5 fruit fly cellular contexts compared by ENCODE assay signal in the genomic region with DNA sequence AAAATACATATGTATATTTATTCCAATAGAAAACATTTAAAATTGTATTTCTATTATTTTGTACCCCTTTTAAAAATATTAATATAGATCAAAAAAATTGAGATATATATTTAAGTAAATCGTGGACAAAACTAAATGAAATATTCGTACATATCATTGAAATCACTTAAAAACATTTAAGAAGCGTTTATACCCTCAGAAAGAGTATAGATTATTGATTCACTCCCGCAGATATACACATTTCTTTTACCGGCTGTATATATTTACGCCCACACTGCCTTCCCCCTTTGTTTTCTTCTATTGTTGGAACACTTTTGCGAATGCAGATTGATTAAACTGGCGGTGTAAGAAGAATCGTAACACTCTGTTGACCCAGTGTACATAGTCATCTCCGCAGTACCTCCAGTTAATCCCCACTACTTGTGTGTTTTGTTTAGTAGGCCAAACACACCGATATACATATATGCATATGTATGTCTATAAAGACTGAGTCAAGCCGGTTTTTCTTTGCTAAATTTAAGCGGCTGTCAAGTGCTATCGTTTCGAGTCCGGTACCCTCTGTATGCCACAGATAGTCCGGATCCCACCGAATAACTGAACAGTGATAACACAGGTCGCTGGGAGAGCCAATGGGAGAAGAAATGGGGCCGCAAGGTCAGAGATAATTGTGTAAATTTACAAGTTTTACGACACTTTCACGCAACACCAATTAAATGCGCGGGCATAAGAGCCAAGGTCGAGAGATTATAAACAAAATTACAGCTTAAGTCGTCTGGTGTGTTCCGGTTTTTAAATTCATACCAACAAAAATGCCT.
TF ChIP-seq lines count a peak whose summit lies in the region.

No protein-coding gene starts in this region.

- TF ChIP-seq CTCF in whole organism, embryonic (GFP tag; optimal IDR thresholded peaks at IDR 0.05; lab: Kevin White, UChicago): no peak

TF ChIP-seq in whole organism, adult, 20 proteins besides CTCF, POLR2A, EP300 and RAD21 (continues in another document):
- no peak for TF ChIP-seq Clk (GFP tag; optimal IDR thresholded peaks at IDR 0.05; lab: Kevin White, UChicago)
- peak; percentile 76 for TF ChIP-seq CG7101 (tag; optimal IDR thresholded peaks at IDR 0.05; lab: Kevin White, UChicago)
- no peak for TF ChIP-seq bab1 (GFP tag; optimal IDR thresholded peaks at IDR 0.05; lab: Kevin White, UChicago)
- TF ChIP-seq pad (GFP tag; optimal IDR thresholded peaks at IDR 0.05; lab: Kevin White, UChicago): peak; percentile 50
- peak; percentile 46 for TF ChIP-seq toe (GFP tag; optimal IDR thresholded peaks at IDR 0.05; lab: Kevin White, UChicago)
- peak; percentile 53 for TF ChIP-seq ovo (GFP tag; optimal IDR thresholded peaks at IDR 0.05; lab: Kevin White, UChicago)
- peak; percentile 17 for TF ChIP-seq CG5204 (GFP tag; optimal IDR thresholded peaks at IDR 0.05; lab: Kevin White, UChicago)
- TF ChIP-seq CG33017 (tag; optimal IDR thresholded peaks at IDR 0.05; lab: Kevin White, UChicago): peak; percentile 84
- TF ChIP-seq CG12768 (GFP tag; optimal IDR thresholded peaks at IDR 0.05; lab: Kevin White, UChicago): peak; percentile 32
- peak; percentile 50 for TF ChIP-seq kay (GFP tag; lab: Kevin White, UChicago; ENCODE audit: borderline replicate concordance)
- peak; percentile 63 for TF ChIP-seq Mnt (GFP tag; optimal IDR thresholded peaks at IDR 0.05; lab: Kevin White, UChicago)
- TF ChIP-seq Hr96 (GFP tag; optimal IDR thresholded peaks at IDR 0.05; lab: Kevin White, UChicago): peak; percentile 19
- peak; percentile 12 for TF ChIP-seq CG1620 (GFP tag; optimal IDR thresholded peaks at IDR 0.05; lab: Kevin White, UChicago)
- TF ChIP-seq cnc (optimal IDR thresholded peaks at IDR 0.05; lab: Kevin White, UChicago): no peak
- peak; percentile 87 for TF ChIP-seq Crg-1 (GFP tag; optimal IDR thresholded peaks at IDR 0.05; lab: Kevin White, UChicago)
- no peak for TF ChIP-seq CG7045 (GFP tag; optimal IDR thresholded peaks at IDR 0.05; lab: Kevin White, UChicago)

TF ChIP-seq in whole organism, embryonic, 481 proteins besides CTCF, POLR2A, EP300 and RAD21 (continues in another document):
- TF ChIP-seq CG15073 (GFP tag; optimal IDR thresholded peaks at IDR 0.05; lab: Kevin White, UChicago) (no peak), CG15479 (GFP tag; optimal IDR thresholded peaks at IDR 0.05; lab: Kevin White, UChicago) (peak; percentile 5), CG12104 (GFP tag; optimal IDR thresholded peaks at IDR 0.05; lab: Kevin White, UChicago) (no peak), CG3065 (GFP tag; optimal IDR thresholded peaks at IDR 0.05; lab: Kevin White, UChicago) (peak; percentile 22), Ets65A (GFP tag; lab: Kevin White, UChicago) (peak; percentile 47), CG12155 (GFP tag; optimal IDR thresholded peaks at IDR 0.05; lab: Kevin White, UChicago) (no peak), CG10147 (GFP tag; optimal IDR thresholded peaks at IDR 0.05; lab: Kevin White, UChicago) (no peak), chinmo (GFP tag; IDR thresholded peaks at IDR 0.05; lab: Robert Waterston, UW; ENCODE audit: partially characterized antibody) (no peak), z (GFP tag; IDR thresholded peaks at IDR 0.05; lab: Robert Waterston, UW) (no peak), CG11247 (GFP tag; IDR thresholded peaks at IDR 0.05; lab: Robert Waterston, UW) (no peak), CG3407 (GFP tag; optimal IDR thresholded peaks at IDR 0.05; lab: Kevin White, UChicago) (peak; percentile 77), zen (tag; optimal IDR thresholded peaks at IDR 0.05; lab: Kevin White, UChicago) (peak; percentile 25), CG12769 (tag; optimal IDR thresholded peaks at IDR 0.05; lab: Kevin White, UChicago) (peak; percentile 86), ham (GFP tag; IDR thresholded peaks at IDR 0.05; lab: Robert Waterston, UW) (no peak), Hey (tag; optimal IDR thresholded peaks at IDR 0.05; lab: Kevin White, UChicago) (peak; percentile 61), CG1233 (GFP tag; optimal IDR thresholded peaks at IDR 0.05; lab: Kevin White, UChicago) (peak; percentile 69), CG7987 (GFP tag; optimal IDR thresholded peaks at IDR 0.05; lab: Kevin White, UChicago) (peak; percentile 56)

TF ChIP-seq in whole organism, prepupa, 60 proteins besides CTCF, POLR2A, EP300 and RAD21 (continues in another document):
- TF ChIP-seq CG32006 (GFP tag; optimal IDR thresholded peaks at IDR 0.05; lab: Kevin White, UChicago) (peak; percentile 22), achi (GFP tag; optimal IDR thresholded peaks at IDR 0.05; lab: Kevin White, UChicago) (peak; percentile 24), esn (GFP tag; optimal IDR thresholded peaks at IDR 0.05; lab: Kevin White, UChicago) (peak; percentile 10), dsx (GFP tag; optimal IDR thresholded peaks at IDR 0.05; lab: Kevin White, UChicago; ENCODE audit: poor library complexity, severe bottlenecking) (peak; percentile 5), CG10669 (GFP tag; optimal IDR thresholded peaks at IDR 0.05; lab: Kevin White, UChicago) (peak; percentile 16), fd59A (GFP tag; optimal IDR thresholded peaks at IDR 0.05; lab: Kevin White, UChicago) (no peak), Hr4 (GFP tag; optimal IDR thresholded peaks at IDR 0.05; lab: Kevin White, UChicago) (peak; percentile 34), CG3032 (tag; optimal IDR thresholded peaks at IDR 0.05; lab: Kevin White, UChicago) (peak; percentile 49), acj6 (GFP tag; optimal IDR thresholded peaks at IDR 0.05; lab: Kevin White, UChicago) (peak; percentile 38), OdsH (GFP tag; optimal IDR thresholded peaks at IDR 0.05; lab: Kevin White, UChicago) (peak; percentile 1), CG8319 (GFP tag; optimal IDR thresholded peaks at IDR 0.05; lab: Kevin White, UChicago) (no peak), salr (GFP tag; optimal IDR thresholded peaks at IDR 0.05; lab: Kevin White, UChicago) (no peak), net (GFP tag; optimal IDR thresholded peaks at IDR 0.05; lab: Kevin White, UChicago) (peak; percentile 8), CG10631 (GFP tag; optimal IDR thresholded peaks at IDR 0.05; lab: Kevin White, UChicago) (peak; percentile 12), Lpt (GFP tag; optimal IDR thresholded peaks at IDR 0.05; lab: Kevin White, UChicago) (peak; percentile 23), fkh (GFP tag; optimal IDR thresholded peaks at IDR 0.05; lab: Kevin White, UChicago) (peak; percentile 96), CG15336 (GFP tag; IDR thresholded peaks at IDR 0.05; lab: Robert Waterston, UW) (peak; percentile 65)

TF ChIP-seq in whole organism, pupa, 21 proteins besides CTCF, POLR2A, EP300 and RAD21 (continues in another document):
- TF ChIP-seq CG12605 (GFP tag; IDR thresholded peaks at IDR 0.05; lab: Robert Waterston, UW) (0 out of 2 replicates have a peak, but pooled peaks have one; percentile 11), Pif1B (GFP tag; optimal IDR thresholded peaks at IDR 0.05; lab: Kevin White, UChicago) (peak; percentile 40), CG9948 (tag; optimal IDR thresholded peaks at IDR 0.05; lab: Kevin White, UChicago) (peak; percentile 37), EcR (GFP tag; optimal IDR thresholded peaks at IDR 0.05; lab: Kevin White, UChicago) (peak; percentile 69), fd96Ca (GFP tag; IDR thresholded peaks at IDR 0.05; lab: Robert Waterston, UW) (no peak), CG13204 (GFP tag; optimal IDR thresholded peaks at IDR 0.05; lab: Kevin White, UChicago) (no peak), Ets98B (GFP tag; IDR thresholded peaks at IDR 0.05; lab: Robert Waterston, UW) (no peak), Pif1A (GFP tag; optimal IDR thresholded peaks at IDR 0.05; lab: Kevin White, UChicago) (peak; percentile 31), CG32121 (GFP tag; IDR thresholded peaks at IDR 0.05; lab: Robert Waterston, UW) (no peak), CG4496 (GFP tag; IDR thresholded peaks at IDR 0.05; lab: Robert Waterston, UW) (peak; percentile 41; the same call in 2 of the 3 replicates), CG17806 (tag; optimal IDR thresholded peaks at IDR 0.05; lab: Kevin White, UChicago) (peak; percentile 26), CG15710 (tag; optimal IDR thresholded peaks at IDR 0.05; lab: Kevin White, UChicago) (peak; percentile 51), CG34367 (tag; optimal IDR thresholded peaks at IDR 0.05; lab: Kevin White, UChicago) (no peak), D1 (tag; optimal IDR thresholded peaks at IDR 0.05; lab: Kevin White, UChicago) (peak; percentile 49), CG8159 (tag; optimal IDR thresholded peaks at IDR 0.05; lab: Kevin White, UChicago) (peak; percentile 61), CG14655 (GFP tag; optimal IDR thresholded peaks at IDR 0.05; lab: Kevin White, UChicago) (peak; percentile 9), Snoo (tag; optimal IDR thresholded peaks at IDR 0.05; lab: Kevin White, UChicago) (no peak), rn (GFP tag; IDR thresholded peaks at IDR 0.05; lab: Robert Waterston, UW) (no peak)

TF ChIP-seq in whole organism, wandering third instar larva, 38 proteins besides CTCF, POLR2A, EP300 and RAD21 (continues in another document):
- TF ChIP-seq br (GFP tag; optimal IDR thresholded peaks at IDR 0.05; lab: Kevin White, UChicago) (peak; percentile 31), OdsH (GFP tag; optimal IDR thresholded peaks at IDR 0.05; lab: Kevin White, UChicago) (peak; percentile 18), CrebA (GFP tag; optimal IDR thresholded peaks at IDR 0.05; lab: Kevin White, UChicago; ENCODE audit: borderline replicate concordance) (no peak), jim (GFP tag; optimal IDR thresholded peaks at IDR 0.05; lab: Kevin White, UChicago) (no peak), foxo (GFP tag; optimal IDR thresholded peaks at IDR 0.05; lab: Kevin White, UChicago) (peak in 1 of 2 experiments; percentile 41), usp (GFP tag; optimal IDR thresholded peaks at IDR 0.05; lab: Kevin White, UChicago) (no peak), Sp1 (GFP tag; optimal IDR thresholded peaks at IDR 0.05; lab: Kevin White, UChicago) (peak; percentile 6), N (GFP tag; optimal IDR thresholded peaks at IDR 0.05; lab: Kevin White, UChicago) (no peak), Hnf4 (GFP tag; optimal IDR thresholded peaks at IDR 0.05; lab: Kevin White, UChicago) (peak; percentile 12), Dif (GFP tag; optimal IDR thresholded peaks at IDR 0.05; lab: Kevin White, UChicago; ENCODE audit: partially characterized antibody) (no peak), Mio (GFP tag; optimal IDR thresholded peaks at IDR 0.05; lab: Kevin White, UChicago) (no peak), CG32264 (GFP tag; optimal IDR thresholded peaks at IDR 0.05; lab: Kevin White, UChicago) (no peak), Hr83 (GFP tag; optimal IDR thresholded peaks at IDR 0.05; lab: Kevin White, UChicago; ENCODE audit: poor library complexity, severe bottlenecking) (peak; percentile 27), psq (GFP tag; optimal IDR thresholded peaks at IDR 0.05; lab: Kevin White, UChicago) (no peak), Dfd (GFP tag; optimal IDR thresholded peaks at IDR 0.05; lab: Kevin White, UChicago) (no peak), Myc (optimal IDR thresholded peaks at IDR 0.05; lab: Kevin White, UChicago) (no peak), Rel (GFP tag; optimal IDR thresholded peaks at IDR 0.05; lab: Kevin White, UChicago) (no peak), Rel (tag; optimal IDR thresholded peaks at IDR 0.05; lab: Kevin White, UChicago) (peak; percentile 38), pan (optimal IDR thresholded peaks at IDR 0.05; lab: Kevin White, UChicago) (no peak), HLH106 (tag; optimal IDR thresholded peaks at IDR 0.05; lab: Kevin White, UChicago) (peak; percentile 9)
